Worm (Caenorhabditis elegans) whole organism, young adult: ENCODE data around the gene srd-20.
A peak's percentile ranks its signal among the peaks of the same experiment; 100 is the strongest.

Experiments used
- B0336.3 ChIP-seq: fragments of 200-800 bp; sonication (Bioruptor generic); IDR thresholded peaks from 2 replicates; pipeline ENCODE4 v1.3.6; 2022; ENCODE audit warnings: missing genetic modification characterization, missing compliant biosample characterization
- D2030.7 ChIP-seq: fragments of 200-800 bp; sonication (Bioruptor generic); IDR thresholded peaks from 2 replicates; pipeline ENCODE4 v1.3.6; 2022; ENCODE audit warnings: missing genetic modification reagents, missing genetic modification characterization, missing compliant biosample characterization
- F23B12.7 ChIP-seq: sonication (generic microtip); optimal IDR thresholded peaks from 2 replicates; lab custom pipeline; 2017; ENCODE audit warnings: missing genetic modification characterization, mild to moderate bottlenecking, missing compliant biosample characterization, antibody characterized with exemption, moderate library complexity; ENCODE audit not compliant: insufficient read depth
- F33H1.4 ChIP-seq: fragments of 200-800 bp; sonication (Bioruptor generic); IDR thresholded peaks from 2 replicates; pipeline ENCODE4 v1.3.6; 2022; ENCODE audit warnings: missing genetic modification reagents, missing genetic modification characterization, missing compliant biosample characterization
- Y53G8AR.9 ChIP-seq: fragments of 200-800 bp; sonication (Bioruptor generic); conservative IDR thresholded peaks from 2 replicates; pipeline ENCODE4 v1.3.6; 2022; ENCODE audit warnings: missing genetic modification reagents, missing genetic modification characterization, missing compliant biosample characterization
- Y56A3A.18 ChIP-seq: fragments of 200-800 bp; sonication (Bioruptor generic); IDR thresholded peaks from 2 replicates; pipeline ENCODE4 v1.3.6; 2022; ENCODE audit warnings: missing genetic modification reagents, missing genetic modification characterization, missing compliant biosample characterization
- Y95B8A.8 ChIP-seq: fragments of 200-800 bp; sonication (Bioruptor generic); IDR thresholded peaks from 2 replicates; pipeline ENCODE4 v1.3.6; 2022; ENCODE audit warnings: missing genetic modification reagents, missing genetic modification characterization, missing compliant biosample characterization
- aptf-3 ChIP-seq: fragments of 200-800 bp; sonication (Bioruptor generic); IDR thresholded peaks from 2 replicates; pipeline ENCODE4 v1.3.6; 2022; ENCODE audit warnings: missing genetic modification characterization, missing compliant biosample characterization
- atf-7 ChIP-seq: sonication (generic microtip); optimal IDR thresholded peaks from 2 replicates; lab custom pipeline; 2017; ENCODE audit warnings: mild to moderate bottlenecking, missing genetic modification characterization, missing compliant biosample characterization
- attf-3 ChIP-seq: fragments of 200-800 bp; sonication (Bioruptor generic); conservative IDR thresholded peaks from 2 replicates; pipeline ENCODE4 v1.3.6; 2022; ENCODE audit warnings: missing genetic modification reagents, missing genetic modification characterization, missing compliant biosample characterization
- bed-2 ChIP-seq: fragments of 200-800 bp; sonication (Bioruptor generic); IDR thresholded peaks from 2 replicates; pipeline ENCODE4 v1.3.6; 2022; ENCODE audit warnings: missing genetic modification reagents, missing genetic modification characterization, missing compliant biosample characterization
- cebp-1 ChIP-seq, 2 experiments: fragments of 200-800 bp in 1 of 2; sonication (Bioruptor generic) in 1 of 2; sonication (generic microtip) in 1 of 2; IDR thresholded peaks in 1 of 2; optimal IDR thresholded peaks in 1 of 2; 2 replicates each; pipeline versions ENCODE4 v1.3.6 to Lab custom; 2017 to 2022; ENCODE audit warnings: missing compliant biosample characterization in 2 of 2, missing genetic modification characterization in 2 of 2, mild to moderate bottlenecking in 1 of 2, missing genetic modification reagents in 1 of 2, moderate library complexity in 1 of 2
- ceh-27 ChIP-seq: fragments of 200-800 bp; sonication (Bioruptor generic); optimal IDR thresholded peaks from 2 replicates; lab custom pipeline; 2018; ENCODE audit warnings: mild to moderate bottlenecking, missing genetic modification characterization, moderate library complexity, missing compliant biosample characterization
- ceh-58 ChIP-seq: fragments of 200-800 bp; sonication (Bioruptor generic); IDR thresholded peaks from 2 replicates; pipeline ENCODE4 v1.3.6; 2022; ENCODE audit warnings: missing genetic modification characterization, missing compliant biosample characterization
- ceh-79 ChIP-seq: sonication (generic microtip); optimal IDR thresholded peaks from 2 replicates; lab custom pipeline; 2017; ENCODE audit warnings: mild to moderate bottlenecking, missing genetic modification characterization, missing compliant biosample characterization
- dox-1 ChIP-seq: fragments of 200-800 bp; sonication (Bioruptor generic); IDR thresholded peaks from 2 replicates; pipeline ENCODE4 v1.3.6; 2022; ENCODE audit warnings: missing genetic modification reagents, missing genetic modification characterization, missing compliant biosample characterization
- dpff-1 ChIP-seq: sonication (generic microtip); optimal IDR thresholded peaks from 2 replicates; lab custom pipeline; 2017; ENCODE audit warnings: mild to moderate bottlenecking, missing genetic modification characterization, missing compliant biosample characterization
- fkh-3 ChIP-seq: sonication (generic microtip); optimal IDR thresholded peaks from 2 replicates; lab custom pipeline; 2016; ENCODE audit warnings: mild to moderate bottlenecking, missing genetic modification characterization, missing compliant biosample characterization
- hmg-20 ChIP-seq: fragments of 200-800 bp; sonication (Bioruptor generic); IDR thresholded peaks from 2 replicates; pipeline ENCODE4 v1.3.6; 2022; ENCODE audit warnings: missing genetic modification reagents, missing genetic modification characterization, missing compliant biosample characterization
- lag-1 ChIP-seq: fragments of 200-800 bp; sonication (Bioruptor generic); IDR thresholded peaks from 2 replicates; pipeline ENCODE4 v1.3.6; 2022; ENCODE audit warnings: missing genetic modification reagents, missing genetic modification characterization, missing compliant biosample characterization
- let-607 ChIP-seq, 2 experiments: fragments of 200-800 bp in 1 of 2; sonication (Bioruptor generic) in 1 of 2; sonication (generic microtip) in 1 of 2; optimal IDR thresholded peaks; 2 replicates each; lab custom pipeline; 2016 to 2018; ENCODE audit warnings: mild to moderate bottlenecking in 2 of 2, missing compliant biosample characterization in 2 of 2, missing genetic modification characterization in 2 of 2, moderate library complexity in 2 of 2, missing genotype in 1 of 2
- lin-40 ChIP-seq: sonication (generic microtip); optimal IDR thresholded peaks from 2 replicates; lab custom pipeline; 2016; ENCODE audit warnings: missing genetic modification characterization, mild to moderate bottlenecking, missing compliant biosample characterization, missing genotype, missing genetic modification reagents
- lin-54 ChIP-seq: fragments of 200-800 bp; sonication (Bioruptor generic); optimal IDR thresholded peaks from 2 replicates; lab custom pipeline; 2018; ENCODE audit warnings: mild to moderate bottlenecking, missing genetic modification characterization, missing compliant biosample characterization
- madf-6 ChIP-seq: fragments of 200-800 bp; sonication (Bioruptor generic); IDR thresholded peaks from 2 replicates; pipeline ENCODE4 v1.3.6; 2022; ENCODE audit warnings: missing genetic modification reagents, missing genetic modification characterization, missing compliant biosample characterization
- mel-28 ChIP-seq: sonication (generic microtip); optimal IDR thresholded peaks from 2 replicates; lab custom pipeline; 2016; ENCODE audit warnings: borderline replicate concordance, mild to moderate bottlenecking, missing genetic modification characterization, missing compliant biosample characterization
- nhr-120 ChIP-seq: fragments of 200-800 bp; sonication (Bioruptor generic); IDR thresholded peaks from 2 replicates; pipeline ENCODE4 v1.3.6; 2022; ENCODE audit warnings: missing genetic modification characterization, missing compliant biosample characterization
- nhr-179 ChIP-seq: sonication (generic microtip); optimal IDR thresholded peaks from 2 replicates; lab custom pipeline; 2016; ENCODE audit warnings: mild to moderate bottlenecking, missing genetic modification characterization, missing compliant biosample characterization
- nhr-90 ChIP-seq: sonication (generic microtip); optimal IDR thresholded peaks from 2 replicates; lab custom pipeline; 2016; ENCODE audit warnings: missing genotype, mild to moderate bottlenecking, missing genetic modification characterization, missing compliant biosample characterization
- rec-8 ChIP-seq, 2 experiments: sonication (generic microtip); optimal IDR thresholded peaks; 2 replicates each; lab custom pipeline; 2016; ENCODE audit warnings: mild to moderate bottlenecking in 2 of 2, missing genetic modification characterization in 2 of 2, missing genetic modification reagents in 2 of 2, missing genotype in 2 of 2, missing biosample characterization in 1 of 2, missing compliant biosample characterization in 1 of 2, moderate library complexity in 1 of 2
- repo-1 ChIP-seq: sonication (generic microtip); optimal IDR thresholded peaks from 2 replicates; lab custom pipeline; 2017; ENCODE audit warnings: mild to moderate bottlenecking, missing genetic modification characterization, missing compliant biosample characterization
- sdz-38 ChIP-seq: sonication (generic microtip); optimal IDR thresholded peaks from 2 replicates; lab custom pipeline; 2016; ENCODE audit warnings: missing genotype, missing genetic modification characterization, missing compliant biosample characterization
- snpc-4 ChIP-seq, 5 experiments: fragments of 150-350 bp in 1 of 5; sonication (generic microtip) in 4 of 5; optimal IDR thresholded peaks; 2 replicates each; lab custom pipeline; 2014 to 2018; ENCODE audit warnings: missing genetic modification characterization in 5 of 5, missing biosample characterization in 3 of 5, antibody characterized with exemption in 2 of 5, mild to moderate bottlenecking in 2 of 5, missing compliant biosample characterization in 2 of 5, missing genotype in 2 of 5, moderate library complexity in 2 of 5, missing genetic modification reagents in 1 of 5
- xnd-1 ChIP-seq: sonication (generic microtip); optimal IDR thresholded peaks from 2 replicates; lab custom pipeline; 2016; ENCODE audit warnings: missing genotype, missing genetic modification reagents, missing genetic modification characterization, missing compliant biosample characterization
- ztf-25 ChIP-seq: fragments of 200-800 bp; sonication (Bioruptor generic); IDR thresholded peaks from 2 replicates; pipeline ENCODE4 v1.3.6; 2022; ENCODE audit warnings: missing genetic modification reagents, missing genetic modification characterization, missing compliant biosample characterization
- ztf-6 ChIP-seq: fragments of 200-800 bp; sonication (Bioruptor generic); IDR thresholded peaks from 2 replicates; pipeline ENCODE4 v1.3.6; 2022; ENCODE audit warnings: missing genetic modification reagents, missing genetic modification characterization, missing compliant biosample characterization

Gene srd-20

DNA sequence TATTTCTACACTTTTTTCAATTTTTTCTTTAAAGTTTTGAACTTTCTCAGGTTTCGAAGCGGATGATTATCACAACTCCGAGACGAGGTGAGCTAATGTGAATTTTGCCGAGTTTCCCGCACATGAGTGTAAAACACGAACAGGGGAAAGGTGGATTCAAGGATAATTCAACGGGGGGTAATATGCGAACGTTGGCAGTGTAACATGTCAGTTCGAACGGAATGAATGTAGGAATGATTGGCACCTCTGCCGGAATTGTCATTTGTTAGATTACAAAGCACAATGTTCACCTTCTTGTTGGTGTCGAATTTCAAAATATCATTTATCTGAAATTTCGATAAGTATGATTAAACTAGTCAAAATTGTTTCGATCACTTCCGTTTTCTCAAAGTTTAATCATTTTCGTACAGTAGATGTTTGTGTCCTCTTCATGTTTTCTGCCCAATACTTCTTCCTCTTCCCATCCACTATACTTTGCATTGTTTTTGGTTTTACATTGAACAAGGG lies 36.4 kb upstream of the srd-20 start, which contains the start of gene picc-1 (continued):
- peak; percentile 34; the same call in 1 of the 2 replicates for TF ChIP-seq D2030.7 (GFP tag; lab: Robert Waterston, UW)
- 0 out of 2 replicates have a peak, but pooled peaks have one; percentile 51 for TF ChIP-seq Y95B8A.8 (GFP tag; lab: Robert Waterston, UW)
- TF ChIP-seq snpc-4 (GFP tag; optimal IDR thresholded peaks at IDR 0.05; lab: Kevin White, UChicago): no peak
- peak in 2 of 4 experiments; percentile 15 to 24 for TF ChIP-seq snpc-4 (tag; optimal IDR thresholded peaks at IDR 0.05; lab: Kevin White, UChicago)
- peak; percentile 25 for TF ChIP-seq lin-40 (tag; lab: Kevin White, UChicago)
- no peak for TF ChIP-seq bed-2 (GFP tag; lab: Robert Waterston, UW)
- TF ChIP-seq let-607 (tag; optimal IDR thresholded peaks at IDR 0.05; lab: Kevin White, UChicago): peak in 1 of 2 experiments; percentile 5
- 0 out of 2 replicates have a peak, but pooled peaks have one; percentile 18 for TF ChIP-seq dox-1
- peak; percentile 21; the same call in 1 of the 2 replicates for TF ChIP-seq cebp-1 (GFP tag; IDR thresholded peaks at IDR 0.05; lab: Robert Waterston, UW)
- peak; percentile 7 for TF ChIP-seq cebp-1 (tag; optimal IDR thresholded peaks at IDR 0.05; lab: Kevin White, UChicago)
- no peak for TF ChIP-seq nhr-179 (tag; lab: Kevin White, UChicago)
- TF ChIP-seq madf-6 (GFP tag; lab: Robert Waterston, UW): peak; percentile 61
- TF ChIP-seq xnd-1 (tag; lab: Kevin White, UChicago): peak; percentile 6
- no peak for TF ChIP-seq hmg-20 (GFP tag; lab: Robert Waterston, UW)
- peak; percentile 85; the same call in 1 of the 2 replicates for TF ChIP-seq nhr-120 (GFP tag; lab: Robert Waterston, UW)
- peak; percentile 29 for TF ChIP-seq lin-54 (GFP tag; lab: Kevin White, UChicago)
- peak; percentile 78 for TF ChIP-seq B0336.3
- 0 out of 2 replicates have a peak, but pooled peaks have one; percentile 22 for TF ChIP-seq Y53G8AR.9 (GFP tag; lab: Robert Waterston, UW)
- no peak for TF ChIP-seq dpff-1 (tag; lab: Kevin White, UChicago)
- TF ChIP-seq Y56A3A.18 (GFP tag; lab: Robert Waterston, UW): 0 out of 2 replicates have a peak, but pooled peaks have one; percentile 23

DNA sequence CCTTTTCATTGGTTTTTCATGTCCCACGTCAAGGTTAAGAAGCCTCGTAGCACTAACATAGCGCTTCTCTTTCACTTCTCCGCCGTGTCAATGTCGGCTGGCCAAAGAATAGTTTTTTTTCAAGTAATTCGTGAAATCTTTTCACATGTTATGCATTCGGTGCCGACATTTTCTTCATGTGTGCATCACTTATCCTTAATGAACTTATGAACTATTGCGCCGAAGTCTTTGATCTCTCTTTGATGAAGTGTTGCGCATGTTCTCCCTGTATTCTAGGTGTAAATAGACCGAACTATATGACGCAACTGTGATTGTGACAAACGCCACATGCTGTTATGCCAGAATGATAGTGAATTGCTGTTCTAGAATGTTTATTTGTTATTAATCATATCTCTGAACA lies 33.3 kb upstream of the srd-20 start:
- TF ChIP-seq fkh-3 (tag; lab: Kevin White, UChicago): no peak
- TF ChIP-seq lag-1: no peak
- no peak for TF ChIP-seq sdz-38 (tag; lab: Kevin White, UChicago)
- no peak for TF ChIP-seq aptf-3 (GFP tag; lab: Robert Waterston, UW)
- TF ChIP-seq ztf-6 (GFP tag; lab: Robert Waterston, UW): no peak
- no peak for TF ChIP-seq rec-8 (tag; optimal IDR thresholded peaks at IDR 0.05; lab: Kevin White, UChicago)
- no peak for TF ChIP-seq attf-3
- no peak for TF ChIP-seq mel-28 (tag; lab: Kevin White, UChicago)
- no peak for TF ChIP-seq F23B12.7
- no peak for TF ChIP-seq nhr-90 (tag; lab: Kevin White, UChicago)
- TF ChIP-seq bed-2 (GFP tag; lab: Robert Waterston, UW): no peak
- TF ChIP-seq repo-1 (tag; lab: Kevin White, UChicago): no peak
- TF ChIP-seq ceh-27 (GFP tag; lab: Kevin White, UChicago): no peak
- no peak for TF ChIP-seq F33H1.4 (GFP tag; lab: Robert Waterston, UW)
- TF ChIP-seq ceh-58 (GFP tag; lab: Robert Waterston, UW): no peak
- no peak for TF ChIP-seq ztf-25 (GFP tag; lab: Robert Waterston, UW)
- TF ChIP-seq ceh-79: no peak
- no peak for TF ChIP-seq atf-7 (tag; lab: Kevin White, UChicago)
